Fruit fly (Drosophila melanogaster) whole organism, adult: ENCODE results near the gene CG9166.
A peak's percentile ranks its signal among the peaks of the same experiment; 100 is the strongest.

Experiments
- CG11617 ChIP-seq: fragments of 200-800 bp; sonication (Bioruptor generic); optimal IDR thresholded peaks from 2 replicates; lab custom pipeline; 2017; ENCODE audit warnings: mild to moderate bottlenecking, missing biosample characterization, missing genetic modification reagents, missing genetic modification characterization
- CG12768 ChIP-seq: fragments of 200-800 bp; sonication (Bioruptor generic); optimal IDR thresholded peaks from 2 replicates; lab custom pipeline; 2017; ENCODE audit warnings: missing biosample characterization, missing genetic modification characterization, mild to moderate bottlenecking, moderate library complexity, missing genetic modification reagents
- CG14711 ChIP-seq: fragments of 200-800 bp; sonication (Bioruptor generic); optimal IDR thresholded peaks from 2 replicates; lab custom pipeline; 2018; ENCODE audit warnings: missing biosample characterization, mild to moderate bottlenecking, missing genetic modification characterization, moderate library complexity
- CG1620 ChIP-seq: fragments of 200-800 bp; sonication (Bioruptor generic); optimal IDR thresholded peaks from 2 replicates; lab custom pipeline; 2016; ENCODE audit warnings: missing biosample characterization, missing genetic modification characterization
- CG33017 ChIP-seq: fragments of 200-800 bp; sonication (Bioruptor generic); optimal IDR thresholded peaks from 2 replicates; lab custom pipeline; 2018; ENCODE audit warnings: missing biosample characterization, mild to moderate bottlenecking, missing genetic modification characterization, moderate library complexity
- CG5204 ChIP-seq: fragments of 200-800 bp; sonication (Bioruptor generic); optimal IDR thresholded peaks from 2 replicates; lab custom pipeline; 2016; ENCODE audit warnings: missing biosample characterization, missing genetic modification characterization
- CG7045 ChIP-seq: fragments of 200-800 bp; sonication (Bioruptor generic); optimal IDR thresholded peaks from 2 replicates; lab custom pipeline; 2017; ENCODE audit warnings: missing biosample characterization, mild to moderate bottlenecking, missing genetic modification characterization
- CG7101 ChIP-seq: fragments of 200-800 bp; sonication (Bioruptor generic); optimal IDR thresholded peaks from 2 replicates; lab custom pipeline; 2018; ENCODE audit warnings: missing biosample characterization, mild to moderate bottlenecking, missing genetic modification characterization, moderate library complexity
- Clk ChIP-seq: fragments of 200-800 bp; sonication (Bioruptor generic); optimal IDR thresholded peaks from 2 replicates; lab custom pipeline; 2017; ENCODE audit warnings: missing biosample characterization, missing genetic modification characterization
- Crg-1 ChIP-seq: fragments of 200-800 bp; sonication (Bioruptor generic); optimal IDR thresholded peaks from 2 replicates; lab custom pipeline; 2016; ENCODE audit warnings: missing biosample characterization, missing genetic modification characterization
- Hr96 ChIP-seq: fragments of 200-800 bp; sonication (Bioruptor generic); optimal IDR thresholded peaks from 2 replicates; lab custom pipeline; 2016; ENCODE audit warnings: missing biosample characterization, missing genetic modification characterization
- Mnt ChIP-seq: fragments of 200-800 bp; sonication (Bioruptor generic); optimal IDR thresholded peaks from 2 replicates; lab custom pipeline; 2016; ENCODE audit warnings: missing biosample characterization, mild to moderate bottlenecking, missing genetic modification characterization
- bab1 ChIP-seq: fragments of 200-800 bp; sonication (Bioruptor generic); optimal IDR thresholded peaks from 3 replicates; lab custom pipeline; 2019; ENCODE audit warnings: missing biosample characterization, mild to moderate bottlenecking, missing genetic modification characterization, moderate library complexity
- cic ChIP-seq: fragments of 200-800 bp; sonication (Bioruptor generic); optimal IDR thresholded peaks from 2 replicates; lab custom pipeline; 2017; ENCODE audit warnings: missing biosample characterization, mild to moderate bottlenecking, missing genetic modification characterization, moderate library complexity
- cnc ChIP-seq, 2 experiments: fragments of >200 bp; optimal IDR thresholded peaks; 2 replicates each; lab custom pipeline; 2017
- kay ChIP-seq: fragments of 200-800 bp; sonication (Bioruptor generic); peaks from one replicate; lab custom pipeline; 2016; ENCODE audit warnings: missing biosample characterization, missing genetic modification characterization, borderline replicate concordance
- ovo ChIP-seq: fragments of 200-800 bp; sonication (Bioruptor generic); optimal IDR thresholded peaks from 2 replicates; lab custom pipeline; 2016; ENCODE audit warnings: missing biosample characterization, missing genetic modification characterization
- pad ChIP-seq: fragments of 200-800 bp; sonication (Bioruptor generic); optimal IDR thresholded peaks from 3 replicates; lab custom pipeline; 2017; ENCODE audit warnings: missing biosample characterization, missing genetic modification characterization, mild to moderate bottlenecking, moderate library complexity, missing genetic modification reagents
- tj ChIP-seq: fragments of 200-800 bp; sonication (Bioruptor generic); optimal IDR thresholded peaks from 3 replicates; lab custom pipeline; 2017; ENCODE audit warnings: missing biosample characterization, mild to moderate bottlenecking, missing genetic modification characterization, moderate library complexity
- toe ChIP-seq: fragments of 200-800 bp; sonication (Bioruptor generic); optimal IDR thresholded peaks from 2 replicates; lab custom pipeline; 2016; ENCODE audit warnings: missing biosample characterization, missing genetic modification characterization

Gene CG9166

DNA sequence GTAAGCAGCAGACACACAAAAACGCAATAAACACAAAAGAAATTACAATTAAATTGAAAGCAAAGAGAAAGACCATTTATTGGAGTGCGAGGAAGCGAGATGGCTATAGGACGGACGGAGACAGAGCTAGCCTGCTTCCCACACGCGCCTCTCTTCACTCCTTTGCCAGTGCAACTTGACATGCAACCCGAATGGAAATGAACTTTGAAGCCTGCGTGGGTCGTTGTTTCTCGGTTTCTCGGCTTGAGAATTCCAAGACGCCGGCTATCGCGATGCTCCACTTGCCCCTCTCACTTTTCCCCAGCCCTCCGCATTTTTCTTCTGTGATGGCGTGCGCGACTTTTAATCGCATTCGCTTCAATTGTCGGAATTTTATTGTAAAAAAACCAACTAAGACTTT is 30.0 kb downstream of the CG9166 start:
- peak; percentile 22 for TF ChIP-seq tj (GFP tag; lab: Kevin White, UChicago)
- no peak for TF ChIP-seq CG7045 (GFP tag; lab: Kevin White, UChicago)
- no peak for TF ChIP-seq CG14711
- TF ChIP-seq kay (GFP tag; lab: Kevin White, UChicago): no peak

DNA sequence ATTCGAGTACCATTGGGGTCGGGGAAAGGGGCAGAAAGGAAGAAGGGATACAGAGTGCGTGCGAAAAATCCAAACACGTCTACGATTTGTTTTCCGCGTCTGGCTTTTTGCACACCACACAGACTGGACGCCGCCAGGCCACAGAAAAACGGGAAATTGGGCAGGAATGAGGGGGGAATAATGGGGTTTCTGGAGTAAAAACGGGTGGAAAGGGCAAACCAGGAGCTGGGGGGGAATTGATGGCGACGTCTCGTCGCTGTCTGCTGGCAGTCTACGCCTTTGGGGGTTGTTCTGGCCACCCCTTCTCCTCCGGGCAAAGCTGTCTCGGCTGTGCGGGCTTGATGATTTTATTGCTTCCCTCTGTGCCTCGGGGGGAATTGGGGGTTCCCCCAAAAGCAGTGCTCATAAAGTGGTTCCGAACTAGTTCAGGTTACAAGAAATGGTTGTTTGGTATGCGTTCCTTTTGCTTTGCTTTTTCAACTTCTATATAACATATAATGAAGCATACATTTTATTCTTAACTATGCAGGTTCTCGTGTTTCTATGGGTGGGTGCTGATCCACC is 34.8 kb downstream of the CG9166 start:
- no peak for TF ChIP-seq Mnt (GFP tag; lab: Kevin White, UChicago)
- TF ChIP-seq toe (GFP tag; lab: Kevin White, UChicago): no peak
- TF ChIP-seq Hr96 (GFP tag; lab: Kevin White, UChicago): no peak
- TF ChIP-seq ovo: no peak
- TF ChIP-seq CG1620: no peak

DNA sequence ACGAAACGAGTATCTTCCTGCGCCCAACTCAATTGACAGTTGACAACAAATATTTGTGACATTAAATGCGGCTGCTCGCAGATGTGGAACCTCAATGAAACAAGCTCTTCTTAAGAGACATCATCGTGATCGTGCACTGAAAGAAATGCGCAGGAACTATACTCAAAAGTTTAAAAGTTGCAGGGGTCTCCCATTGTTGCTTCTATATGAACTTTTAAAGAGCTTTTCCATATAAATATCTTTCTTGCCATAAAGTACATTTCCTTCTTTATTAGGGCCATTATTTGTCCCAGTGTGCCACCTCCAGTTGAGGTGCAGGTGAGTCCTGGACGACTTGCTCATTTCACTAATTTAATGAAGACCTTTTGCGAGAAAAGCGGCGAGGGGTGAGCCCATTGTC is 37.2 kb downstream of the CG9166 start:
- no peak for TF ChIP-seq CG33017 (tag; lab: Kevin White, UChicago)
- TF ChIP-seq ovo: no peak
- TF ChIP-seq Crg-1 (GFP tag; lab: Kevin White, UChicago): no peak
- TF ChIP-seq pad (GFP tag; lab: Kevin White, UChicago): no peak
- TF ChIP-seq cnc (optimal IDR thresholded peaks at IDR 0.05; lab: Kevin White, UChicago): no peak
- no peak for TF ChIP-seq CG12768
- no peak for TF ChIP-seq Mnt (GFP tag; lab: Kevin White, UChicago)
- TF ChIP-seq tj (GFP tag; lab: Kevin White, UChicago): no peak
- TF ChIP-seq cic (GFP tag; lab: Kevin White, UChicago): no peak
- TF ChIP-seq CG11617 (GFP tag; lab: Kevin White, UChicago): no peak
- no peak for TF ChIP-seq CG1620
- TF ChIP-seq CG5204 (GFP tag; lab: Kevin White, UChicago): no peak
- TF ChIP-seq Hr96 (GFP tag; lab: Kevin White, UChicago): no peak

DNA sequence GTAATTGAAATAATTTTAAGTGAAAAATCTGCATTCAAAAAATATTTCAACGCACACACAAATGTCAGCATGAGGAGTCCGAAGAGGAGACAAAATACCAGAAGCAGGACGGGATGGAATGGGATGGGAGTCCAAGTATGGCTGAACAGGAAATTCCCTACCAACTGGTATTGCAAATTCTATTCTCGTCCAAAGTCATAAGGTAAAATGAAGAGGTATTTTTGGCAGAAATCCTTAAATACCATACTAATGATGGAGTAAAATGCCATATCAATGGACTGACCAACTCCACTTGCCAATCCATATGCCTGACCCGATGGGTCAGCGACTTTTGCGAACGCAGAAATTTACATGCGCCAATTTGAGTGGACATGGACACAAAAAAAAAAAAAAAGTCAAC is 37.9 kb downstream of the CG9166 start:
- TF ChIP-seq Mnt (GFP tag; lab: Kevin White, UChicago): no peak
- no peak for TF ChIP-seq CG7045 (GFP tag; lab: Kevin White, UChicago)
- no peak for TF ChIP-seq Crg-1 (GFP tag; lab: Kevin White, UChicago)
- TF ChIP-seq pad (GFP tag; lab: Kevin White, UChicago): no peak
- no peak for TF ChIP-seq tj (GFP tag; lab: Kevin White, UChicago)
- TF ChIP-seq kay (GFP tag; lab: Kevin White, UChicago): no peak
- no peak for TF ChIP-seq Clk (GFP tag; lab: Kevin White, UChicago)
- no peak for TF ChIP-seq cic (GFP tag; lab: Kevin White, UChicago)
- no peak for TF ChIP-seq cnc (optimal IDR thresholded peaks at IDR 0.05; lab: Kevin White, UChicago)

DNA sequence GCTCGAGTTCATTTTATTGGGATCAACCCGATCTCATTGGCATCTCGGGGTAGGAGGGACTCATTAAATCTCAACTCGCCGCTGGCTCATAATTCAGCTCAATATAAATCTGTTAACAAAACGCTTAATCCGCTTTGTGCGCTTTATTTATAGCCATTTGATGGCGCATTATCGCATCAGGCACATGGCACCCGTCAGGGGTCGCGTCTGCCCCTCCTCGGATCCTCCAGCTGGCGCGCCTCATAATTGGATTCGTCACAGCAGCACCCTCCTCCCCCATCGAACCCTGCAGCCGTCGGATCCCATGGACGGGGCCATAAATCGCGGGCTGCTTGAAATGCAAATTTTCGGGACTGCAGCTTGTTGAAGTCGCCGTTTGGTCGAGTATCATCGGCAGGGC is 39.5 kb downstream of the CG9166 start:
- TF ChIP-seq CG11617 (GFP tag; lab: Kevin White, UChicago) (no peak), CG14711 (no peak), CG5204 (GFP tag; lab: Kevin White, UChicago) (no peak), CG7101 (tag; lab: Kevin White, UChicago) (no peak), ovo (no peak), Hr96 (GFP tag; lab: Kevin White, UChicago) (no peak)

DNA sequence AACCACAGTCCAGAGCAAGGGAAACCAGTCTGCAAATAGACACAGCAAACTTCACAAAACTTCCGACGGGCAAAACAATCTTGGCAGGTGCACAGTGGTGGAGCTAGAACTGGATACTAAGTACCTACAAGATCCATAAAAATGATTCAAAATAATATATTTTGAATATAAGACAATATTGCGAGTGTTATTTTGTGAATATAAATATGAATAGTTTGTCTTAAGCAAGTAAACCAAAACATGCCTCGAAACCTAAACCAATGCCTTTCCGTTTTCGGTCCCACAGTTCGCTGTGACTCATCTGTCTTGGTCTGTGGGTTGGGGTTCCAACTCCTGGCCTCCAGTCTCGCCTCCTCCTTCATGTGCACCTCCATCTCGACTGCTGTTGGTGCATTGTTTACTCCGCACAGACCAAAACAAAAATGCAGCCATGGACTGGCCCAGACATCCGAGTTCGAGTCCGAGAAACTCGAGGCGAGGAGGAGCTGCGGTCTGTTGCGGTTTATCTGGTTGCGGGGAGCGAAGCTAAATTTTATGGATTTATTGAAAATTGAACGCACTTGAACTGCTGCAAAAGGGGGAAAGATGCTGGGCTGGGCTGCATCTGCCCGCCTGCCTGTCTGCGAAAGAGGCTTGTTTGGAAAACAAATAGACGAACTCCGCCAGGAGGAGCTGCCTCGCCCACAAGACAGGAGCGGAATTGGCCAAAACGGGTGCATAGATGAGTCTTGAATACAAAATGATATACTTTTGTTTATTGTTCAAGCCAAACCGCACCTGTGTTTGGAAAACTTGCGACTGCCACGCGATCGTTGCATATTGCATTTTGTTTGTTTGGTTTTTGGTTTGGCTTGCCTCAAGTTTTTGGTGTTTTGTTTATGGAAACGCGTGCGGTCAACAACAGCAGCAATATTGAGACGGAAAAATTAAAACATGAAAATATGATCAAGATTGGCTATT is 41.4 kb downstream of the CG9166 start:
- TF ChIP-seq tj (GFP tag; lab: Kevin White, UChicago) (no peak), ovo (no peak), Mnt (GFP tag; lab: Kevin White, UChicago) (no peak), kay (GFP tag; lab: Kevin White, UChicago) (no peak), CG33017 (tag; lab: Kevin White, UChicago) (no peak), cnc (optimal IDR thresholded peaks at IDR 0.05; lab: Kevin White, UChicago) (no peak), toe (GFP tag; lab: Kevin White, UChicago) (no peak), cic (GFP tag; lab: Kevin White, UChicago) (no peak), bab1 (GFP tag; lab: Kevin White, UChicago) (no peak), CG14711 (no peak), CG1620 (no peak)

DNA sequence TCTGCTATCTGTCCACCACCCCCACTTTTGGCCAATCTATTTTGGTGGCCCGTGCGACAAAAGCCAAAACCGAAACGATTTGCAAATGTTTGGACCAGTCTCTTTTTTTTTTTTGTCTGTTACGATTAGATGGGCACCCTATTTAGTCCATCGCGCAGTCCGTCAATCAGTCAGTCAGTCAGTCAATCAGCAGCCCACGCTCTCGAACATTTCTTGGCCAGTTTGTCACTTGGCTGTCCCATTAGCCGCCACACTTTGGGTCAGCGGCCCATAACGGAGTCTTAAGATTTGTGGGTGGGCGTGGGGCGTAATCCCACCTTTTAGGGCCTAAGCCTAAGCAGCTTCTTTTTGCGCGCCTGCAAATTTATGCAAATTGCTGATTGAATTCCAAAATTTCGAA is 43.5 kb downstream of the CG9166 start:
- TF ChIP-seq CG11617 (GFP tag; lab: Kevin White, UChicago) (no peak), Clk (GFP tag; lab: Kevin White, UChicago) (no peak), CG7045 (GFP tag; lab: Kevin White, UChicago) (no peak), Mnt (GFP tag; lab: Kevin White, UChicago) (no peak), kay (GFP tag; lab: Kevin White, UChicago) (no peak), CG33017 (tag; lab: Kevin White, UChicago) (no peak)
